Fruit fly (Drosophila melanogaster) whole organism, pupa: Measurements from ENCODE around the gene RabX4.

Experiments
- CG10348 ChIP-seq: fragments of 200-800 bp; sonication (Bioruptor generic); IDR thresholded peaks from 2 replicates; pipeline ENCODE4 v1.3.6; 2022; ENCODE audit warnings: missing biosample characterization, missing genetic modification characterization
- CG12605 ChIP-seq: fragments of 200-800 bp; sonication (Bioruptor generic); IDR thresholded peaks from 2 replicates; pipeline ENCODE4 v1.3.6; 2022; ENCODE audit warnings: missing biosample characterization, missing genetic modification characterization
- CG13204 ChIP-seq: fragments of 200-800 bp; sonication (Bioruptor generic); optimal IDR thresholded peaks from 2 replicates; lab custom pipeline; 2018; ENCODE audit warnings: missing biosample characterization, mild to moderate bottlenecking, missing genetic modification characterization, moderate library complexity
- CG14655 ChIP-seq: fragments of 200-800 bp; sonication (Bioruptor generic); optimal IDR thresholded peaks from 3 replicates; lab custom pipeline; 2017; ENCODE audit warnings: mild to moderate bottlenecking, missing biosample characterization, missing genetic modification reagents, missing genetic modification characterization
- CG15710 ChIP-seq: fragments of 200-800 bp; sonication (Bioruptor generic); optimal IDR thresholded peaks from 2 replicates; lab custom pipeline; 2018; ENCODE audit warnings: missing biosample characterization, mild to moderate bottlenecking, missing genetic modification characterization, moderate library complexity
- CG17806 ChIP-seq: fragments of 200-800 bp; sonication (Bioruptor generic); optimal IDR thresholded peaks from 2 replicates; lab custom pipeline; 2018; ENCODE audit warnings: missing biosample characterization, mild to moderate bottlenecking, missing genetic modification characterization, moderate library complexity
- CG32121 ChIP-seq: fragments of 200-800 bp; sonication (Bioruptor generic); IDR thresholded peaks from 2 replicates; pipeline ENCODE4 v1.3.6; 2022; ENCODE audit warnings: missing biosample characterization, missing genetic modification characterization
- CG34367 ChIP-seq: fragments of 200-800 bp; sonication (Bioruptor generic); optimal IDR thresholded peaks from 2 replicates; lab custom pipeline; 2018; ENCODE audit warnings: missing biosample characterization, mild to moderate bottlenecking, missing genetic modification characterization
- CG4496 ChIP-seq: fragments of 200-800 bp; sonication (Bioruptor generic); IDR thresholded peaks from 3 replicates; pipeline ENCODE4 v1.3.6; 2022; ENCODE audit warnings: missing biosample characterization, missing genetic modification characterization
- CG8159 ChIP-seq: fragments of 200-800 bp; sonication (Bioruptor generic); optimal IDR thresholded peaks from 3 replicates; lab custom pipeline; 2018; ENCODE audit warnings: missing biosample characterization, mild to moderate bottlenecking, missing genetic modification characterization, moderate library complexity
- CG8301 ChIP-seq: fragments of 200-800 bp; sonication (Bioruptor generic); optimal IDR thresholded peaks from 2 replicates; lab custom pipeline; 2018; ENCODE audit warnings: missing biosample characterization, mild to moderate bottlenecking, missing genetic modification characterization
- CG9948 ChIP-seq: fragments of 200-800 bp; sonication (Bioruptor generic); optimal IDR thresholded peaks from 2 replicates; lab custom pipeline; 2018; ENCODE audit warnings: missing biosample characterization, mild to moderate bottlenecking, missing genetic modification characterization, moderate library complexity
- D1 ChIP-seq: fragments of 200-800 bp; sonication (Bioruptor generic); optimal IDR thresholded peaks from 2 replicates; lab custom pipeline; 2018; ENCODE audit warnings: missing biosample characterization, mild to moderate bottlenecking, missing genetic modification characterization, moderate library complexity
- EcR ChIP-seq: fragments of 200-800 bp; sonication (Bioruptor generic); optimal IDR thresholded peaks from 3 replicates; lab custom pipeline; 2019; ENCODE audit warnings: missing biosample characterization, missing genetic modification characterization, mild to moderate bottlenecking, moderate library complexity, missing genetic modification reagents
- Ets98B ChIP-seq: fragments of 200-800 bp; sonication (Bioruptor generic); IDR thresholded peaks from 2 replicates; pipeline ENCODE4 v1.3.6; 2022; ENCODE audit warnings: missing biosample characterization, missing genetic modification characterization
- Pif1A ChIP-seq: fragments of 200-800 bp; sonication (Bioruptor generic); optimal IDR thresholded peaks from 3 replicates; lab custom pipeline; 2016; ENCODE audit warnings: missing biosample characterization, missing genetic modification characterization
- Pif1B ChIP-seq: fragments of 200-800 bp; sonication (Bioruptor generic); optimal IDR thresholded peaks from 3 replicates; lab custom pipeline; 2016; ENCODE audit warnings: missing biosample characterization, missing genetic modification characterization
- Snoo ChIP-seq: fragments of 200-800 bp; sonication (Bioruptor generic); optimal IDR thresholded peaks from 3 replicates; lab custom pipeline; 2017; ENCODE audit warnings: missing biosample characterization, mild to moderate bottlenecking, missing genetic modification characterization, inconsistent platforms
- fd96Ca ChIP-seq: fragments of 200-800 bp; sonication (Bioruptor generic); IDR thresholded peaks from 3 replicates; pipeline ENCODE4 v1.3.6; 2022; ENCODE audit warnings: missing biosample characterization, missing genetic modification characterization
- gl ChIP-seq: fragments of 200-800 bp; sonication (Bioruptor generic); optimal IDR thresholded peaks from 2 replicates; lab custom pipeline; 2018; ENCODE audit warnings: missing biosample characterization, mild to moderate bottlenecking, missing genetic modification characterization
- rn ChIP-seq: fragments of 200-800 bp; sonication (Bioruptor generic); IDR thresholded peaks from 2 replicates; pipeline ENCODE4 v1.3.6; 2022; ENCODE audit warnings: missing biosample characterization, missing genetic modification characterization

Gene RabX4

DNA sequence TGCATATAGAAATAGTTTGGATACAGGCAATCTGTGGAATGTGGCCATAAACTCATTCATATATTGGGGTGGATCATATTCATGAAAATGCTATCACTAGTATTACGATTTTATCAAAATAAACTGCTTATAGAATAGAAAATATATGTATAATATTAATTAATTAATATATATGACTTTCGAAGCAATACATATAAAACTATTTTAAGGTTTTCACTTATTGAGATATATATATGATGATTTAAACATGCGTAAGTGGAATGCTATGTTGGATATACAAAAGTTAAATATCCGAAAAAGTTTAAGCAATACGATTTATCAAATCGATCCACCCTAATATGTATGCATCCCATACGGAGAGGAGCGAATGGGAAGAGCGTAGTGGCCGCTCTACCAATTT, 29.6 kb downstream of the RabX4 start:
- no peak for TF ChIP-seq CG10348
- no peak for TF ChIP-seq CG34367 (tag; lab: Kevin White, UChicago)
- TF ChIP-seq Snoo, result no peak
- TF ChIP-seq D1 (tag; lab: Kevin White, UChicago), result no peak
- TF ChIP-seq CG4496, result 0 out of 3 replicates have a peak, but pooled peaks have one; percentile 24
- no peak for TF ChIP-seq CG12605
- no peak for TF ChIP-seq EcR (GFP tag; lab: Kevin White, UChicago)
- no peak for TF ChIP-seq fd96Ca

dm6 chr3R:24790036-24790435, 38.2 kb downstream of the RabX4 start, which contains the start of gene CG13634:
TSS of gene CG13634 (minus strand) at chr3R:24790136.
- TF ChIP-seq rn (GFP tag; lab: Robert Waterston, UW) (no peak), CG13204 (GFP tag; lab: Kevin White, UChicago) (no peak), D1 (tag; lab: Kevin White, UChicago) (no peak)

dm6 chr3R:24787734-24788133, 40.5 kb downstream of the RabX4 start, which contains the start of gene Ets96B:
TSS of gene Ets96B (plus strand) at chr3R:24788054.
- TF ChIP-seq D1 (tag; lab: Kevin White, UChicago) (no peak), CG9948 (tag; lab: Kevin White, UChicago) (no peak), CG4496 (no peak), CG32121 (GFP tag; lab: Robert Waterston, UW) (no peak), Pif1B (GFP tag; lab: Kevin White, UChicago) (no peak), CG8301 (tag; lab: Kevin White, UChicago) (no peak), CG13204 (GFP tag; lab: Kevin White, UChicago) (no peak), CG17806 (tag; lab: Kevin White, UChicago) (no peak), Pif1A (GFP tag; lab: Kevin White, UChicago) (no peak), CG15710 (tag; lab: Kevin White, UChicago) (no peak), CG34367 (tag; lab: Kevin White, UChicago) (no peak), Ets98B (no peak), CG8159 (tag; lab: Kevin White, UChicago) (no peak)

DNA sequence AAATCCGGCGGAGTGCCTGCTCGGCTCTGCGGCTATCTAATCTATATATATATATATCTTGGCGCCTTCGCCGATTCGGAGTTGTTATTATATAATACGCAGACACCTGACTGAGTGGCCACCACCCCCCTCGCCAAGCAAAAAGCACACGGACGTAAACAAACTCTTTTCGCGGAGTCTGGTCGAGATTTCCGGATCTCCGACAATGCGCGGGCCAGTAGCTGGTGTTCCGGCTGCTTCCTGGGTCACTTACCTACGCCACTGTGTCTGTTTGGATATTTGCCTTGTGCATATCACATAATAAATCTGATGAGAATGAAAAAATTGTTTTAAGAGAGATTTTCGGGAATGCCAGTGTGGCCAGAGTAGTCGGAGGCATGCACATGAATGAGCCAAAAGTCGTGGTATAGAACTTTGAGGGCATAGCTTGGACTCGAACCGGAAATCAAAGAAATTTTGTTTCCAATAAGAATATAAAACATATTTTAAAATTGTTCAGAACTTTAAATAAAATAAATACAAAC, 41.1 kb downstream of the RabX4 start, which contains the start of gene CG5805:
CG5805 (minus strand) TSS at position 380 of the 524 bp plus-strand sequence.
- TF ChIP-seq CG9948 (tag; lab: Kevin White, UChicago) (peak; percentile 4), CG15710 (tag; lab: Kevin White, UChicago) (peak; percentile 38), Snoo (peak; percentile 84), CG32121 (GFP tag; lab: Robert Waterston, UW) (no peak), Pif1B (GFP tag; lab: Kevin White, UChicago) (peak; percentile 24), CG8301 (tag; lab: Kevin White, UChicago) (no peak), CG17806 (tag; lab: Kevin White, UChicago) (peak; percentile 16), rn (GFP tag; lab: Robert Waterston, UW) (0 out of 2 replicates have a peak, but pooled peaks have one; percentile 7), CG10348 (no peak), CG13204 (GFP tag; lab: Kevin White, UChicago) (no peak), CG14655 (GFP tag; lab: Kevin White, UChicago) (peak; percentile 43), CG34367 (tag; lab: Kevin White, UChicago) (peak; percentile 57), D1 (tag; lab: Kevin White, UChicago) (no peak), CG4496 (peak; percentile 85), CG12605 (peak; percentile 20; the same call in 1 of the 2 replicates), fd96Ca (no peak), EcR (GFP tag; lab: Kevin White, UChicago) (peak; percentile 56), Ets98B (peak; percentile 47; the same call in 1 of the 2 replicates), gl (peak; percentile 22), CG8159 (tag; lab: Kevin White, UChicago) (peak; percentile 50), Pif1A (GFP tag; lab: Kevin White, UChicago) (peak; percentile 45)
- TF ChIP-seq, all 21 proteins: peak for 15

DNA sequence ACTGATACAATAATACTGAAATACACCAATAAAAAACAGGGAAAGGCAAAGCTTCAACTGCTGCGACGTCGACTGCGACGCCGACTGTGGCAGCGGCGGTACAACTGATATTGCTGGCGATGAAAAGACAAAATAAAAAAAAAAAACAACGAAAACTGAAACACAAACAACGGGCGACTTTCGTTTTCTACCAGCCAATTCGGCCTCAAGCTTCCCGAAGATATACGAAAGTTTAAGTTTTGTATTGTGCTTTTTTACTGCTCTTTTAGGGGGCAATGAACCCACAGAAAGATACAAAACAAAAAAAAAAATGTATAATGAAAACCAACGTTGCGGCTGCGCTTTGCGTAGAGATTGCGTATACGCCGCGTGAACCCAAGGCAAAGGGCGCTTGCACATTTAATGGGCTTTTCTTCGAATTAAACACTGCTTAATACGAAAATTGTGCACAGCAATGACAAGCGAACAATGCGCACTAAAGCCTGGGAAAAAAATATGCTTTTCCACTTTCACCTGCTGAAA, 49.9 kb downstream of the RabX4 start:
- TF ChIP-seq CG14655 (GFP tag; lab: Kevin White, UChicago), result no peak
- TF ChIP-seq CG8159 (tag; lab: Kevin White, UChicago), result no peak
- no peak for TF ChIP-seq D1 (tag; lab: Kevin White, UChicago)
- no peak for TF ChIP-seq Ets98B
- TF ChIP-seq EcR (GFP tag; lab: Kevin White, UChicago), result no peak
- TF ChIP-seq Pif1B (GFP tag; lab: Kevin White, UChicago), result no peak
- no peak for TF ChIP-seq CG8301 (tag; lab: Kevin White, UChicago)
- TF ChIP-seq gl, result no peak
- TF ChIP-seq CG4496, result no peak
- TF ChIP-seq rn (GFP tag; lab: Robert Waterston, UW), result no peak

DNA sequence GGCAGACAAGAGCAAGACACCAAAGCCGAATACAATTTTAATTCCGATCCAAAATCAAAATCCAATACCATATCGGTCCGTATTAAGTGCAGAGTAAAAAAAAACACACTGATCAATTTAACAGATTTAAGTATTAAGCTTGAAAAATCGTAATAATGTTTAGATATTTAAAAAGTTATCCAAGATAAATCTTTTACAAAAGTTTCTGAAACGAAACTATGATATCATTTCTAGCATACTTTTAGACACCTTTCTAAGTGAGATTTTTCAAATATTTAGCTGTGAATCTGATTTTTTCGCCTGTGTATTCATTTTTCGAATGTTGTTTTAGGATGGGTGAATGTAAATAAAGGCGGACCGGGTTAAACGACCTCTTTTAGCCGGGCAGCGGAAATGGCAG, 51.1 kb downstream of the RabX4 start:
- TF ChIP-seq rn (GFP tag; lab: Robert Waterston, UW) (no peak), CG10348 (no peak), fd96Ca (no peak), CG32121 (GFP tag; lab: Robert Waterston, UW) (no peak)
